Fruit fly (Drosophila melanogaster) whole organism, embryonic: ENCODE results near the gene CG32984.
A peak's percentile ranks its signal among the peaks of the same experiment; 100 is the strongest.

Source experiments
- ATbp ChIP-seq: fragments of 200-800 bp; sonication (Bioruptor generic); optimal IDR thresholded peaks from 2 replicates; lab custom pipeline; 2017; ENCODE audit warnings: missing biosample characterization, mild to moderate bottlenecking, missing genetic modification characterization, missing genetic modification reagents
- Asciz ChIP-seq: fragments of 200-800 bp; sonication (Bioruptor generic); optimal IDR thresholded peaks from 2 replicates; lab custom pipeline; 2017; ENCODE audit warnings: missing biosample characterization, mild to moderate bottlenecking, missing genetic modification characterization, missing genetic modification reagents
- Blimp-1 ChIP-seq: fragments of 200-800 bp; sonication (Bioruptor generic); optimal IDR thresholded peaks from 3 replicates; lab custom pipeline; 2018; ENCODE audit warnings: missing biosample characterization, missing genetic modification characterization, mild to moderate bottlenecking, moderate library complexity, missing genetic modification reagents
- CG10267 ChIP-seq: fragments of 200-800 bp; sonication (Bioruptor generic); optimal IDR thresholded peaks from 2 replicates; lab custom pipeline; 2018; ENCODE audit warnings: missing biosample characterization, mild to moderate bottlenecking, missing genetic modification characterization, moderate library complexity
- CG10979 ChIP-seq: fragments of 200-800 bp; sonication (Bioruptor generic); optimal IDR thresholded peaks from 2 replicates; lab custom pipeline; 2018; ENCODE audit warnings: missing biosample characterization, mild to moderate bottlenecking, missing genetic modification characterization, moderate library complexity
- CG12391 ChIP-seq: fragments of 200-800 bp; sonication (Bioruptor generic); optimal IDR thresholded peaks from 3 replicates; lab custom pipeline; 2018; ENCODE audit warnings: missing biosample characterization, mild to moderate bottlenecking, missing genetic modification characterization, moderate library complexity
- CG13287 ChIP-seq: fragments of 200-800 bp; sonication (Bioruptor generic); IDR thresholded peaks from 2 replicates; pipeline ENCODE4 v1.3.6; 2022; ENCODE audit warnings: missing biosample characterization, missing genetic modification characterization; ENCODE audit not compliant: partially characterized antibody
- CG1529 ChIP-seq: fragments of 200-800 bp; sonication (Bioruptor generic); optimal IDR thresholded peaks from 3 replicates; lab custom pipeline; 2018; ENCODE audit warnings: missing biosample characterization, missing genetic modification characterization
- CG15696 ChIP-seq: fragments of 200-800 bp; sonication (Bioruptor generic); optimal IDR thresholded peaks from 2 replicates; lab custom pipeline; 2019; ENCODE audit warnings: missing biosample characterization, mild to moderate bottlenecking, missing genetic modification characterization, moderate library complexity
- CG17829 ChIP-seq: fragments of 200-800 bp; optimal IDR thresholded peaks from 2 replicates; lab custom pipeline; 2019; ENCODE audit warnings: missing biosample characterization, mild to moderate bottlenecking, missing genetic modification characterization, moderate library complexity
- CG18262 ChIP-seq: fragments of 200-800 bp; optimal IDR thresholded peaks from 3 replicates; lab custom pipeline; 2019; ENCODE audit warnings: missing biosample characterization, mild to moderate bottlenecking, missing genetic modification characterization, moderate library complexity
- CG18764 ChIP-seq: fragments of 200-800 bp; sonication (Bioruptor generic); optimal IDR thresholded peaks from 3 replicates; lab custom pipeline; 2016; ENCODE audit warnings: missing biosample characterization, missing genetic modification characterization
- CG31441 ChIP-seq: fragments of 200-800 bp; sonication (Bioruptor generic); IDR thresholded peaks from 2 replicates; pipeline ENCODE4 v1.3.6; 2022; ENCODE audit warnings: missing biosample characterization, missing genetic modification characterization
- CG6689 ChIP-seq: fragments of 200-800 bp; sonication (Bioruptor generic); IDR thresholded peaks from 2 replicates; pipeline ENCODE4 v1.3.6; 2022; ENCODE audit warnings: missing biosample characterization, missing genetic modification characterization
- CG7839 ChIP-seq: fragments of 200-800 bp; sonication (Bioruptor generic); optimal IDR thresholded peaks from 3 replicates; lab custom pipeline; 2018; ENCODE audit warnings: missing biosample characterization, mild to moderate bottlenecking, missing genetic modification characterization, moderate library complexity
- Drgx ChIP-seq: fragments of 200-800 bp; sonication (Bioruptor generic); IDR thresholded peaks from 2 replicates; pipeline ENCODE4 v1.3.6; 2022; ENCODE audit warnings: missing biosample characterization, missing genetic modification characterization
- E2f1 ChIP-seq: fragments of 200-800 bp; sonication (Bioruptor generic); IDR thresholded peaks from 2 replicates; pipeline ENCODE4 v1.3.6; 2022; ENCODE audit warnings: missing biosample characterization, missing genetic modification characterization
- Ets65A ChIP-seq: fragments of 200-800 bp; sonication (Bioruptor generic); peaks from one replicate; lab custom pipeline; 2016; ENCODE audit warnings: missing biosample characterization, missing genetic modification characterization
- Ets97D ChIP-seq: fragments of 200-800 bp; sonication (Bioruptor generic); optimal IDR thresholded peaks from 3 replicates; lab custom pipeline; 2016; ENCODE audit warnings: missing biosample characterization, missing genetic modification characterization
- Hr3 ChIP-seq: fragments of 200-800 bp; sonication (Bioruptor generic); optimal IDR thresholded peaks from 3 replicates; lab custom pipeline; 2016; ENCODE audit warnings: missing biosample characterization, missing genetic modification characterization
- Hr39 ChIP-seq: fragments of >200 bp; optimal IDR thresholded peaks from 2 replicates; lab custom pipeline; 2017
- Oli ChIP-seq: fragments of 200-800 bp; sonication (Bioruptor generic); optimal IDR thresholded peaks from 2 replicates; lab custom pipeline; 2018; ENCODE audit warnings: missing biosample characterization, mild to moderate bottlenecking, missing genetic modification characterization, moderate library complexity
- Ptx1 ChIP-seq: fragments of 200-800 bp; sonication (Bioruptor generic); IDR thresholded peaks from 2 replicates; pipeline ENCODE4 v1.3.6; 2022; ENCODE audit warnings: missing biosample characterization, missing genetic modification characterization
- Sox102F ChIP-seq: fragments of 200-800 bp; sonication (Bioruptor generic); optimal IDR thresholded peaks from 2 replicates; lab custom pipeline; 2018; ENCODE audit warnings: missing biosample characterization, mild to moderate bottlenecking, missing genetic modification characterization, moderate library complexity
- Xrp1 ChIP-seq: fragments of 200-800 bp; sonication (Bioruptor generic); IDR thresholded peaks from 2 replicates; pipeline ENCODE4 v1.3.6; 2022; ENCODE audit warnings: missing biosample characterization, missing genetic modification characterization
- bsh ChIP-seq, 2 experiments: fragments of 200-800 bp; sonication (Bioruptor generic); optimal IDR thresholded peaks; 2 replicates each; lab custom pipeline; 2017 to 2018; ENCODE audit warnings: mild to moderate bottlenecking in 2 of 2, missing biosample characterization in 2 of 2, missing genetic modification characterization in 2 of 2, moderate library complexity in 1 of 2
- ci ChIP-seq: fragments of 200-800 bp; sonication (Bioruptor generic); IDR thresholded peaks from 3 replicates; pipeline ENCODE4 v1.3.6; 2022; ENCODE audit warnings: missing biosample characterization, missing genetic modification characterization
- dmrt99B ChIP-seq: fragments of 200-800 bp; sonication (Bioruptor generic); optimal IDR thresholded peaks from 2 replicates; lab custom pipeline; 2018; ENCODE audit warnings: missing biosample characterization, mild to moderate bottlenecking, missing genetic modification characterization, moderate library complexity
- fd96Cb ChIP-seq: fragments of 200-800 bp; sonication (Bioruptor generic); optimal IDR thresholded peaks from 2 replicates; lab custom pipeline; 2018; ENCODE audit warnings: missing biosample characterization, mild to moderate bottlenecking, missing genetic modification characterization, moderate library complexity
- gem ChIP-seq: fragments of 200-800 bp; sonication (Bioruptor generic); optimal IDR thresholded peaks from 2 replicates; lab custom pipeline; 2019; ENCODE audit warnings: missing biosample characterization, mild to moderate bottlenecking, missing genetic modification characterization, moderate library complexity
- lab ChIP-seq: fragments of 200-800 bp; sonication (Bioruptor generic); optimal IDR thresholded peaks from 3 replicates; lab custom pipeline; 2017; ENCODE audit warnings: missing biosample characterization, missing genetic modification characterization, mild to moderate bottlenecking, moderate library complexity, missing genetic modification reagents
- nmo ChIP-seq: fragments of 200-800 bp; sonication (Bioruptor generic); optimal IDR thresholded peaks from 2 replicates; lab custom pipeline; 2018; ENCODE audit warnings: missing biosample characterization, mild to moderate bottlenecking, missing genetic modification characterization, moderate library complexity
- nom ChIP-seq: fragments of 200-800 bp; sonication (Bioruptor generic); optimal IDR thresholded peaks from 2 replicates; lab custom pipeline; 2017; ENCODE audit warnings: missing biosample characterization, missing genetic modification characterization, mild to moderate bottlenecking, moderate library complexity, missing genetic modification reagents
- onecut ChIP-seq: fragments of 200-800 bp; sonication (Bioruptor generic); IDR thresholded peaks from 2 replicates; pipeline ENCODE4 v1.3.6; 2022; ENCODE audit warnings: missing biosample characterization, missing genetic modification characterization
- phol ChIP-seq: fragments of 200-800 bp; sonication (Bioruptor generic); optimal IDR thresholded peaks from 3 replicates; lab custom pipeline; 2018; ENCODE audit warnings: missing biosample characterization, mild to moderate bottlenecking, missing genetic modification characterization, moderate library complexity
- row ChIP-seq: fragments of 200-800 bp; sonication (Bioruptor generic); IDR thresholded peaks from 3 replicates; pipeline ENCODE4 v1.3.6; 2022; ENCODE audit warnings: missing biosample characterization, missing genetic modification characterization
- sens ChIP-seq: fragments of 200-800 bp; sonication (Bioruptor generic); peaks from one replicate; lab custom pipeline; 2016; ENCODE audit warnings: missing biosample characterization, missing genetic modification characterization
- tap ChIP-seq: fragments of 200-800 bp; optimal IDR thresholded peaks from 3 replicates; lab custom pipeline; 2019; ENCODE audit warnings: missing biosample characterization, mild to moderate bottlenecking, missing genetic modification characterization, moderate library complexity
- tin ChIP-seq: fragments of 200-800 bp; sonication (Bioruptor generic); optimal IDR thresholded peaks from 3 replicates; lab custom pipeline; 2016; ENCODE audit warnings: missing biosample characterization, missing genetic modification characterization
- unpg ChIP-seq: fragments of 200-800 bp; sonication (Bioruptor generic); optimal IDR thresholded peaks from 3 replicates; lab custom pipeline; 2018; ENCODE audit warnings: missing biosample characterization, mild to moderate bottlenecking, missing genetic modification characterization, moderate library complexity
- vvl ChIP-seq: fragments of 200-800 bp; sonication (Bioruptor generic); IDR thresholded peaks from 2 replicates; pipeline ENCODE4 v1.3.6; 2022; ENCODE audit warnings: missing biosample characterization, missing genetic modification characterization
- zf30C ChIP-seq: fragments of 200-800 bp; sonication (Bioruptor generic); optimal IDR thresholded peaks from 3 replicates; lab custom pipeline; 2018; ENCODE audit warnings: missing biosample characterization, mild to moderate bottlenecking, missing genetic modification characterization

The CG32984 gene

dm6 chr2L:8920294-8920693, 44.5 kb upstream of the CG32984 start (continued):
- TF ChIP-seq fd96Cb (tag; lab: Kevin White, UChicago) (peak; percentile 19), dmrt99B (tag; lab: Kevin White, UChicago) (peak; percentile 57), Oli (tag; lab: Kevin White, UChicago) (peak; percentile 24), ci (GFP tag; lab: Robert Waterston, UW) (0 out of 3 replicates have a peak, but pooled peaks have one; percentile 24), lab (GFP tag; lab: Kevin White, UChicago) (peak; percentile 12), phol (peak; percentile 31), Sox102F (peak; percentile 57), Asciz (GFP tag; lab: Kevin White, UChicago) (peak; percentile 15), nmo (GFP tag; lab: Kevin White, UChicago) (peak; percentile 22), Xrp1 (GFP tag; lab: Robert Waterston, UW) (peak; percentile 50; the same call in 1 of the 2 replicates), CG31441 (GFP tag; lab: Robert Waterston, UW) (peak; percentile 52; the same call in 1 of the 2 replicates), vvl (GFP tag; lab: Robert Waterston, UW) (0 out of 2 replicates have a peak, but pooled peaks have one; percentile 37), CG18764 (no peak), CG10979 (peak; percentile 38), Ptx1 (GFP tag; lab: Robert Waterston, UW) (peak; percentile 13; the same call in 1 of the 2 replicates), bsh (GFP tag; optimal IDR thresholded peaks at IDR 0.05; lab: Kevin White, UChicago) (peak; percentile 32 to 53), CG13287 (GFP tag; lab: Robert Waterston, UW) (no peak), nom (GFP tag; lab: Kevin White, UChicago) (peak; percentile 51), onecut (GFP tag; lab: Robert Waterston, UW) (no peak), unpg (GFP tag; lab: Kevin White, UChicago) (peak; percentile 45), CG15696 (tag; lab: Kevin White, UChicago) (no peak), CG7839 (peak; percentile 28), Blimp-1 (GFP tag; lab: Kevin White, UChicago) (peak; percentile 52), CG17829 (tag; lab: Kevin White, UChicago) (peak; percentile 34), Drgx (GFP tag; lab: Robert Waterston, UW) (peak; percentile 61), E2f1 (GFP tag; lab: Robert Waterston, UW) (no peak), CG10267 (peak; percentile 2), gem (tag; lab: Kevin White, UChicago) (peak; percentile 61), Hr3 (GFP tag; lab: Kevin White, UChicago) (peak; percentile 4), ATbp (GFP tag; lab: Kevin White, UChicago) (peak; percentile 13), tap (tag; lab: Kevin White, UChicago) (peak; percentile 41), CG12391 (tag; lab: Kevin White, UChicago) (peak; percentile 32), sens (GFP tag; lab: Kevin White, UChicago) (peak; percentile 83), CG18262 (tag; lab: Kevin White, UChicago) (peak; percentile 37), zf30C (GFP tag; lab: Kevin White, UChicago) (no peak), Hr39 (no peak), CG1529 (GFP tag; lab: Kevin White, UChicago) (no peak), CG6689 (peak; percentile 31; the same call in 1 of the 2 replicates), row (0 out of 3 replicates have a peak, but pooled peaks have one; percentile 35), Ets97D (no peak)

dm6 chr2L:8921934-8922333, 42.8 kb upstream of the CG32984 start:
- TF ChIP-seq Ets65A (GFP tag; lab: Kevin White, UChicago) (peak; percentile 5), tin (GFP tag; lab: Kevin White, UChicago) (no peak), Drgx (GFP tag; lab: Robert Waterston, UW) (peak; percentile 54; the same call in 1 of the 2 replicates)
